Worm (Caenorhabditis elegans) whole organism, L1 larva: ENCODE data around the gene B0228.8.

ENCODE experiments used
- C04F5.9 ChIP-seq: sonication (generic microtip); optimal IDR thresholded peaks from 2 replicates; lab custom pipeline; 2016; ENCODE audit warnings: missing genetic modification characterization, missing compliant biosample characterization
- Y116A8C.19 ChIP-seq: sonication (generic microtip); optimal IDR thresholded peaks from 2 replicates; lab custom pipeline; 2016; ENCODE audit warnings: missing compliant biosample characterization, missing genetic modification characterization, borderline replicate concordance
- alr-1 ChIP-seq: fragments of 200-800 bp; sonication (Bioruptor generic); optimal IDR thresholded peaks from 2 replicates; lab custom pipeline; 2018; ENCODE audit warnings: borderline replicate concordance, mild to moderate bottlenecking, missing genetic modification characterization, missing compliant biosample characterization
- aly-2 ChIP-seq: fragments of 150-350 bp; optimal IDR thresholded peaks from 2 replicates; lab custom pipeline; 2014; ENCODE audit warnings: missing biosample characterization, missing genetic modification characterization
- ama-1 ChIP-seq: fragments of 150-350 bp; optimal IDR thresholded peaks from 2 replicates; lab custom pipeline; 2014
- blmp-1 ChIP-seq: fragments of 150-350 bp; optimal IDR thresholded peaks from 2 replicates; lab custom pipeline; 2014; ENCODE audit warnings: missing biosample characterization, missing genetic modification characterization
- ceh-63 ChIP-seq: fragments of 200-800 bp; sonication (Bioruptor generic); optimal IDR thresholded peaks from 2 replicates; lab custom pipeline; 2018; ENCODE audit warnings: mild to moderate bottlenecking, missing genetic modification characterization, missing compliant biosample characterization
- ceh-8 ChIP-seq: fragments of 200-800 bp; sonication (Bioruptor generic); optimal IDR thresholded peaks from 2 replicates; lab custom pipeline; 2018; ENCODE audit warnings: mild to moderate bottlenecking, missing genetic modification characterization, moderate library complexity, missing compliant biosample characterization
- ceh-82 ChIP-seq, 3 experiments: fragments of 150-350 bp in 1 of 3; sonication (generic microtip) in 2 of 3; optimal IDR thresholded peaks; 2 replicates each; lab custom pipeline; 2014 to 2017; ENCODE audit warnings: missing biosample characterization in 3 of 3, missing genetic modification characterization in 3 of 3
- ceh-90 ChIP-seq: sonication (generic microtip); optimal IDR thresholded peaks from 2 replicates; lab custom pipeline; 2016; ENCODE audit warnings: missing genetic modification characterization, missing compliant biosample characterization
- ces-1 ChIP-seq: fragments of 150-350 bp; optimal IDR thresholded peaks from 2 replicates; lab custom pipeline; 2014; ENCODE audit warnings: missing biosample characterization, missing genetic modification reagents, missing genetic modification characterization
- dpl-1 ChIP-seq, 3 experiments: fragments of 150-350 bp in 2 of 3; sonication (generic microtip) in 1 of 3; optimal IDR thresholded peaks; 2 replicates each; lab custom pipeline; 2014 to 2017; ENCODE audit warnings: missing biosample characterization in 3 of 3, missing genetic modification characterization in 3 of 3, missing genetic modification reagents in 3 of 3
- dsc-1 ChIP-seq: sonication (generic microtip); optimal IDR thresholded peaks from 2 replicates; lab custom pipeline; 2016; ENCODE audit warnings: mild to moderate bottlenecking, missing genetic modification characterization, missing compliant biosample characterization
- efl-1 ChIP-seq, 4 experiments: fragments of 150-350 bp; optimal IDR thresholded peaks in 3 of 4; peaks in 1 of 4; 1 replicate in 1 of 4; 2 replicates in 3 of 4; lab custom pipeline; 2014; ENCODE audit warnings: missing biosample characterization in 2 of 4, missing genetic modification characterization in 2 of 4, missing genetic modification reagents in 2 of 4
- efl-3 ChIP-seq: fragments of 200-800 bp; sonication (Bioruptor generic); optimal IDR thresholded peaks from 2 replicates; lab custom pipeline; 2018; ENCODE audit warnings: mild to moderate bottlenecking, missing genetic modification characterization, missing compliant biosample characterization
- egl-27 ChIP-seq, 2 experiments: fragments of 150-350 bp in 1 of 2; sonication (generic microtip); optimal IDR thresholded peaks; 3 replicates each; lab custom pipeline; 2017 to 2018; ENCODE audit warnings: missing biosample characterization in 2 of 2, missing genetic modification characterization in 2 of 2, missing genetic modification reagents in 2 of 2
- elt-3 ChIP-seq, 6 experiments: fragments of 150-350 bp in 1 of 6; sonication (generic microtip); optimal IDR thresholded peaks; 2 replicates each; lab custom pipeline; 2017 to 2018; ENCODE audit warnings: missing biosample characterization in 6 of 6, missing genetic modification characterization in 6 of 6, inconsistent platforms in 1 of 6
- ets-5 ChIP-seq: fragments of 200-800 bp; sonication (Bioruptor generic); IDR thresholded peaks from 2 replicates; pipeline ENCODE4 v1.3.6; 2022; ENCODE audit warnings: missing genetic modification characterization, missing compliant biosample characterization
- fkh-10 ChIP-seq: sonication (generic microtip); optimal IDR thresholded peaks from 2 replicates; lab custom pipeline; 2017; ENCODE audit warnings: missing biosample characterization, missing genetic modification reagents, missing genetic modification characterization
- fkh-8 ChIP-seq: sonication (generic microtip); optimal IDR thresholded peaks from 2 replicates; lab custom pipeline; 2016; ENCODE audit warnings: mild to moderate bottlenecking, missing genetic modification characterization, missing compliant biosample characterization
- fos-1 ChIP-seq: fragments of 150-350 bp; optimal IDR thresholded peaks from 2 replicates; lab custom pipeline; 2014; ENCODE audit warnings: missing biosample characterization, missing genetic modification characterization
- grh-1 ChIP-seq: fragments of 200-800 bp; sonication (Bioruptor generic); IDR thresholded peaks from 2 replicates; pipeline ENCODE4 v1.3.6; 2022; ENCODE audit warnings: missing genetic modification reagents, missing genetic modification characterization, missing compliant biosample characterization
- hpl-2 ChIP-seq: fragments of 150-350 bp; optimal IDR thresholded peaks from 2 replicates; lab custom pipeline; 2014; ENCODE audit warnings: missing biosample characterization, missing genetic modification reagents, missing genetic modification characterization
- irx-1 ChIP-seq: sonication (generic microtip); optimal IDR thresholded peaks from 2 replicates; lab custom pipeline; 2016; ENCODE audit warnings: missing genetic modification characterization, missing compliant biosample characterization
- lin-14 ChIP-seq: fragments of 200-800 bp; sonication (Bioruptor generic); optimal IDR thresholded peaks from 2 replicates; lab custom pipeline; 2018; ENCODE audit warnings: mild to moderate bottlenecking, missing genetic modification characterization, moderate library complexity, missing compliant biosample characterization
- lsy-2 ChIP-seq, 2 experiments: fragments of 150-350 bp; optimal IDR thresholded peaks; 2 replicates each; lab custom pipeline; 2014; ENCODE audit warnings: missing biosample characterization in 2 of 2, missing genetic modification characterization in 2 of 2
- mab-9 ChIP-seq: fragments of 200-800 bp; sonication (Bioruptor generic); IDR thresholded peaks from 2 replicates; pipeline ENCODE4 v1.3.6; 2022; ENCODE audit warnings: missing genetic modification reagents, missing genetic modification characterization, missing compliant biosample characterization
- mdl-1 ChIP-seq, 2 experiments: fragments of 150-350 bp; optimal IDR thresholded peaks; 2 replicates each; lab custom pipeline; 2014 to 2017; ENCODE audit warnings: missing biosample characterization in 2 of 2, missing genetic modification characterization in 2 of 2, inconsistent platforms in 1 of 2
- mef-2 ChIP-seq: fragments of 150-350 bp; optimal IDR thresholded peaks from 2 replicates; lab custom pipeline; 2014; ENCODE audit warnings: missing biosample characterization, missing genetic modification characterization
- mep-1 ChIP-seq: fragments of 150-350 bp; optimal IDR thresholded peaks from 2 replicates; lab custom pipeline; 2014; ENCODE audit warnings: missing biosample characterization, missing genetic modification characterization
- nhr-11 ChIP-seq: fragments of 150-350 bp; optimal IDR thresholded peaks from 2 replicates; lab custom pipeline; 2014; ENCODE audit warnings: missing biosample characterization, missing genetic modification characterization
- nhr-19 ChIP-seq: fragments of 200-800 bp; sonication (Bioruptor generic); conservative IDR thresholded peaks from 2 replicates; pipeline ENCODE4 v1.3.6; 2022; ENCODE audit warnings: missing genetic modification characterization, missing compliant biosample characterization
- nhr-20 ChIP-seq: sonication (generic microtip); optimal IDR thresholded peaks from 2 replicates; lab custom pipeline; 2016; ENCODE audit warnings: mild to moderate bottlenecking, missing genetic modification characterization, missing compliant biosample characterization
- nhr-28 ChIP-seq: fragments of 150-350 bp; optimal IDR thresholded peaks from 2 replicates; lab custom pipeline; 2014; ENCODE audit warnings: missing biosample characterization, missing genetic modification characterization
- nhr-47 ChIP-seq: sonication (generic microtip); optimal IDR thresholded peaks from 2 replicates; lab custom pipeline; 2016; ENCODE audit warnings: mild to moderate bottlenecking, missing genetic modification characterization, moderate library complexity, missing compliant biosample characterization
- nhr-71 ChIP-seq: sonication (generic microtip); optimal IDR thresholded peaks from 2 replicates; lab custom pipeline; 2016; ENCODE audit warnings: mild to moderate bottlenecking, missing genetic modification characterization, moderate library complexity, missing compliant biosample characterization
- nhr-76 ChIP-seq: sonication (generic microtip); optimal IDR thresholded peaks from 2 replicates; lab custom pipeline; 2017; ENCODE audit warnings: missing biosample characterization, missing genetic modification characterization
- nhr-84 ChIP-seq: sonication (generic microtip); optimal IDR thresholded peaks from 2 replicates; lab custom pipeline; 2017; ENCODE audit warnings: missing biosample characterization, missing genetic modification characterization
- nhr-85 ChIP-seq: sonication (generic microtip); peaks from one replicate; lab custom pipeline; 2016; ENCODE audit warnings: missing genetic modification characterization, inconsistent platforms, missing compliant biosample characterization
- nhr-90 ChIP-seq: sonication (generic microtip); optimal IDR thresholded peaks from 2 replicates; lab custom pipeline; 2016; ENCODE audit warnings: mild to moderate bottlenecking, missing genetic modification characterization, missing compliant biosample characterization; ENCODE audit not compliant: poor library complexity
- pax-3 ChIP-seq: fragments of 200-800 bp; sonication (Bioruptor generic); optimal IDR thresholded peaks from 2 replicates; lab custom pipeline; 2018; ENCODE audit warnings: mild to moderate bottlenecking, missing genetic modification characterization, moderate library complexity, missing compliant biosample characterization
- rnt-1 ChIP-seq: sonication (generic microtip); optimal IDR thresholded peaks from 2 replicates; lab custom pipeline; 2016; ENCODE audit warnings: mild to moderate bottlenecking, missing genetic modification characterization, moderate library complexity, missing compliant biosample characterization
- snpc-4 ChIP-seq: fragments of 150-350 bp; optimal IDR thresholded peaks from 2 replicates; lab custom pipeline; 2014; ENCODE audit warnings: missing biosample characterization, missing genetic modification characterization
- snu-23 ChIP-seq: sonication (generic microtip); optimal IDR thresholded peaks from 2 replicates; lab custom pipeline; 2016; ENCODE audit warnings: missing genetic modification characterization, missing compliant biosample characterization
- sptf-1 ChIP-seq: fragments of 150-350 bp; optimal IDR thresholded peaks from 2 replicates; lab custom pipeline; 2014; ENCODE audit warnings: missing biosample characterization, missing genetic modification characterization
- sup-37 ChIP-seq: fragments of 200-800 bp; sonication (Bioruptor generic); optimal IDR thresholded peaks from 2 replicates; lab custom pipeline; 2018; ENCODE audit warnings: mild to moderate bottlenecking, missing genetic modification characterization, missing compliant biosample characterization
- tbx-2 ChIP-seq: sonication (generic microtip); optimal IDR thresholded peaks from 2 replicates; lab custom pipeline; 2016; ENCODE audit warnings: missing genetic modification characterization, missing compliant biosample characterization
- unc-30 ChIP-seq: sonication (generic microtip); optimal IDR thresholded peaks from 2 replicates; lab custom pipeline; 2017; ENCODE audit warnings: missing biosample characterization, missing genetic modification characterization
- unc-62 ChIP-seq: fragments of 150-350 bp; optimal IDR thresholded peaks from 2 replicates; lab custom pipeline; 2014; ENCODE audit warnings: missing biosample characterization, missing genetic modification reagents, missing genetic modification characterization
- unc-86 ChIP-seq: sonication (generic microtip); optimal IDR thresholded peaks from 2 replicates; lab custom pipeline; 2016; ENCODE audit warnings: missing genetic modification characterization, missing compliant biosample characterization
- xbp-1 ChIP-seq: sonication (generic microtip); optimal IDR thresholded peaks from 2 replicates; lab custom pipeline; 2016; ENCODE audit warnings: missing genetic modification characterization, missing compliant biosample characterization
- zag-1 ChIP-seq: fragments of 150-350 bp; optimal IDR thresholded peaks from 2 replicates; lab custom pipeline; 2014; ENCODE audit warnings: missing biosample characterization, missing genetic modification characterization
- zip-4 ChIP-seq: fragments of 200-800 bp; sonication (Bioruptor generic); optimal IDR thresholded peaks from 2 replicates; lab custom pipeline; 2018; ENCODE audit warnings: mild to moderate bottlenecking, missing genetic modification characterization, moderate library complexity, missing compliant biosample characterization

B0228.8 gene

ce11 chrII:7790324-7790898 is 29.1 kb upstream of the B0228.8 start, which contains the start of gene srlf-1 (continued):
- peak; percentile 5 for TF ChIP-seq xbp-1 (tag; lab: Kevin White, UChicago)
- no peak for TF ChIP-seq sptf-1 (tag; lab: Kevin White, UChicago)
- no peak for TF ChIP-seq nhr-11 (tag; lab: Kevin White, UChicago)
- TF ChIP-seq zag-1 (tag; lab: Kevin White, UChicago) = no peak
- TF ChIP-seq nhr-19 (GFP tag; lab: Robert Waterston, UW) = peak; percentile 19; the same call in 1 of the 2 replicates
- peak in 1 of 2 experiments; percentile 18 for TF ChIP-seq lsy-2 (tag; optimal IDR thresholded peaks at IDR 0.05; lab: Kevin White, UChicago)
- no peak for TF ChIP-seq unc-86 (tag; lab: Kevin White, UChicago)
- TF ChIP-seq ces-1 (GFP tag; lab: Kevin White, UChicago) = no peak
- TF ChIP-seq unc-30 = no peak
- TF ChIP-seq mdl-1 (tag; optimal IDR thresholded peaks at IDR 0.05; lab: Kevin White, UChicago) = no peak
- TF ChIP-seq C04F5.9 (tag; lab: Kevin White, UChicago) = no peak
- no peak for TF ChIP-seq mep-1 (tag; lab: Kevin White, UChicago)
- peak; percentile 33 for TF ChIP-seq nhr-71 (tag; lab: Kevin White, UChicago)
- peak; percentile 77 for TF ChIP-seq ama-1
- no peak for TF ChIP-seq mef-2
- TF ChIP-seq ceh-8 = no peak
- no peak for TF ChIP-seq aly-2 (tag; lab: Kevin White, UChicago)
- peak; percentile 39 for TF ChIP-seq nhr-20
- peak; percentile 83 for TF ChIP-seq blmp-1 (tag; lab: Kevin White, UChicago)
- no peak for TF ChIP-seq mab-9 (GFP tag; lab: Robert Waterston, UW)
- no peak for TF ChIP-seq efl-3 (GFP tag; lab: Kevin White, UChicago)
- TF ChIP-seq egl-27 (tag; optimal IDR thresholded peaks at IDR 0.05; lab: Kevin White, UChicago) = no peak
- TF ChIP-seq pax-3 (tag; lab: Kevin White, UChicago) = no peak
- TF ChIP-seq efl-1 (optimal IDR thresholded peaks at IDR 0.05; lab: Kevin White, UChicago) = no peak
- peak in 1 of 2 experiments; percentile 47 for TF ChIP-seq efl-1 (GFP tag; optimal IDR thresholded peaks at IDR 0.05 in 1 of 2; lab: Kevin White, UChicago)
- no peak for TF ChIP-seq dsc-1 (tag; lab: Kevin White, UChicago)
- no peak for TF ChIP-seq dpl-1 (GFP tag; optimal IDR thresholded peaks at IDR 0.05; lab: Kevin White, UChicago)
- no peak for TF ChIP-seq hpl-2 (GFP tag; lab: Kevin White, UChicago)
- TF ChIP-seq rnt-1 = no peak
- no peak for TF ChIP-seq zip-4 (GFP tag; lab: Kevin White, UChicago)
- peak; percentile 32 for TF ChIP-seq nhr-90 (tag; lab: Kevin White, UChicago)
- TF ChIP-seq Y116A8C.19 (tag; lab: Kevin White, UChicago) = no peak
- TF ChIP-seq tbx-2 = no peak
- TF ChIP-seq sup-37 (GFP tag; lab: Kevin White, UChicago) = no peak
- TF ChIP-seq ceh-82 (tag; optimal IDR thresholded peaks at IDR 0.05; lab: Kevin White, UChicago) = no peak
- no peak for TF ChIP-seq ets-5 (GFP tag; lab: Robert Waterston, UW)
- TF ChIP-seq lin-14 = peak; percentile 50
- TF ChIP-seq nhr-47 (tag; lab: Kevin White, UChicago) = peak; percentile 41
- TF ChIP-seq fkh-8 = no peak
- no peak for TF ChIP-seq snpc-4 (tag; lab: Kevin White, UChicago)
- no peak for TF ChIP-seq alr-1 (tag; lab: Kevin White, UChicago)
- no peak for TF ChIP-seq elt-3 (tag; optimal IDR thresholded peaks at IDR 0.05; lab: Kevin White, UChicago)
- TF ChIP-seq ceh-63 (GFP tag; lab: Kevin White, UChicago) = no peak
- TF ChIP-seq unc-62 = no peak
- TF ChIP-seq nhr-84 = no peak
- TF ChIP-seq grh-1 (GFP tag; lab: Robert Waterston, UW) = peak; percentile 48
- TF ChIP-seq ceh-90 = no peak
- TF ChIP-seq nhr-28 (tag; lab: Kevin White, UChicago) = no peak
- no peak for TF ChIP-seq irx-1 (tag; lab: Kevin White, UChicago)
- no peak for TF ChIP-seq fkh-10 (GFP tag; lab: Kevin White, UChicago)
- no peak for TF ChIP-seq nhr-76
- TF ChIP-seq nhr-85 = peak; percentile 66
- no peak for TF ChIP-seq fos-1
- peak; percentile 38 for TF ChIP-seq snu-23 (GFP tag; lab: Kevin White, UChicago)
